Worm (Caenorhabditis elegans): Measurements from ENCODE around the gene C16C8.8.
"Not testable (repeated sequence)": the region's sequence is repeated elsewhere in the genome, so short reads cannot be mapped to it uniquely, and the experiment has no call there.

C16C8.8 gene

DNA sequence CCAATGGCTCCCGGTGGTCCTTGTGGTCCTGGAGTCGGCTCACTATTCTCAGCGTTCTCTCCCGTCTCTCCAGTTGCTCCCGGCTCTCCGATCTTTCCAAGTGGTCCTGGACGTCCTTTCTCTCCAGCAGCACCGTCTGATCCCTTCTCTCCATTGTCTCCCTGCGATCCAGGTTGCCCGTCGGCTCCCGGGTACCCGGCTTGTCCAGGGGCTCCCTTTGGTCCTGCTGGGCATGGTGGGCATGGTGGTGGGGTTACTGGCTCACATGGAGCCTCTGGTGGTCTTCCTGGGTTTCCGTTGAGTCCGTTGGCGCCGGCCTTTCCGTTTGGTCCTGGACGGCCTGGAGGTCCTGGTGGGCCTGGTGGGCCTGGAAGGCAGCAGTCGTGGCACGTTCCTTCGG lies 38.9 kb upstream of the C16C8.8 start:
- TF ChIP-seq nhr-237 (tag; optimal IDR thresholded peaks at IDR 0.05), result no peak
- TF ChIP-seq lin-13 (tag; optimal IDR thresholded peaks at IDR 0.05), result no peak
- no peak for TF ChIP-seq ceh-83 (GFP tag; optimal IDR thresholded peaks at IDR 0.05)
- TF ChIP-seq zip-8 (tag; optimal IDR thresholded peaks at IDR 0.05), result no peak
- TF ChIP-seq unc-120 (tag; optimal IDR thresholded peaks at IDR 0.05; ENCODE audit: poor library complexity, severe bottlenecking), result no peak
- TF ChIP-seq ztf-11 (tag; optimal IDR thresholded peaks at IDR 0.05), result no peak
- no peak for TF ChIP-seq unc-62 (GFP tag; optimal IDR thresholded peaks at IDR 0.05)
- no peak for TF ChIP-seq tbx-8 (GFP tag; optimal IDR thresholded peaks at IDR 0.05)
- no peak for TF ChIP-seq hlh-1 (tag; optimal IDR thresholded peaks at IDR 0.05)
- TF ChIP-seq sem-2 (GFP tag; optimal IDR thresholded peaks at IDR 0.05), result no peak
- TF ChIP-seq blmp-1 (tag; optimal IDR thresholded peaks at IDR 0.05), result no peak
- no peak for TF ChIP-seq ceh-43 (GFP tag; optimal IDR thresholded peaks at IDR 0.05)
- no peak for TF ChIP-seq snpc-4 (tag; optimal IDR thresholded peaks at IDR 0.05)
- TF ChIP-seq mls-2 (tag; optimal IDR thresholded peaks at IDR 0.05), result no peak
- TF ChIP-seq ham-2 (GFP tag; optimal IDR thresholded peaks at IDR 0.05), result no peak
- no peak for TF ChIP-seq unc-39 (tag; optimal IDR thresholded peaks at IDR 0.05)
- no peak for TF ChIP-seq nhr-28 (tag; optimal IDR thresholded peaks at IDR 0.05)
- TF ChIP-seq M03D4.4 (tag; optimal IDR thresholded peaks at IDR 0.05), result no peak
- TF ChIP-seq pha-4 (tag; optimal IDR thresholded peaks at IDR 0.05), result no peak

- TF ChIP-seq sptf-1 (tag; optimal IDR thresholded peaks at IDR 0.05), result no peak
- no peak for TF ChIP-seq nhr-2 (tag; optimal IDR thresholded peaks at IDR 0.05)
- TF ChIP-seq drap-1 (GFP tag; optimal IDR thresholded peaks at IDR 0.05), result no peak
- TF ChIP-seq unc-39 (tag; optimal IDR thresholded peaks at IDR 0.05), result no peak
- TF ChIP-seq zip-8 (tag; optimal IDR thresholded peaks at IDR 0.05), result no peak
- no peak for TF ChIP-seq tbx-8 (GFP tag; optimal IDR thresholded peaks at IDR 0.05)
- TF ChIP-seq mls-2 (tag; optimal IDR thresholded peaks at IDR 0.05), result no peak
- no peak for TF ChIP-seq flh-1 (GFP tag; optimal IDR thresholded peaks at IDR 0.05)
- TF ChIP-seq cnd-1 (tag; optimal IDR thresholded peaks at IDR 0.05), result no peak
- no peak for TF ChIP-seq nhr-12 (tag; optimal IDR thresholded peaks at IDR 0.05)
- TF ChIP-seq lin-32 (GFP tag; optimal IDR thresholded peaks at IDR 0.05), result no peak
- TF ChIP-seq pha-4 (tag; optimal IDR thresholded peaks at IDR 0.05), result no peak
- no peak for TF ChIP-seq M03D4.4 (tag; optimal IDR thresholded peaks at IDR 0.05)
- no peak for TF ChIP-seq blmp-1 (tag; optimal IDR thresholded peaks at IDR 0.05)
- TF ChIP-seq bed-3 (GFP tag; optimal IDR thresholded peaks at IDR 0.05), result no peak
Measured at ce11 chrII:3499386-3499785, 37.9 kb upstream of the C16C8.8 start, which contains the start of gene Y49F6B.9. Y49F6B.9 (minus strand) TSS chrII:3499387.

DNA sequence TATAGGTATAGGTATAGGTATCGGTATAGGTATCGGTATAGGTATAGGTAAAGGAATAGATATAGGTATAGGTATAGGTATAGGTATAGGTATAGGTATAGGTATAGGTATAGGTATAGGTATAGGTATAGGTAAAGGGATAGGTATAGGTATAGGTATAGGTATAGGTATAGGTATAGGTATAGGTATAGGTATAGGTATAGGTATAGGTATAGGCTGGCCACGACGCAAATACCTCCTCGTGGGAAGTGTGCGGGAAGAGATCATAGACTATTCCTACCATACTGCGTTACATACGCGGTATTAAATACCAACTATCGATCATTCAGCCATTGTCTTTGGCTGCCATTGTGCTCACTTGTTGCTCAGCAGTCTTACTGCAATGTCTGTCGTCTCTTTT lies 29.3 kb upstream of the C16C8.8 start, which contains the start of gene fbxb-112:
TSS of gene fbxb-112 (plus strand) at position 301 of the 400 bp plus-strand sequence.
- not testable (repeated sequence) for TF ChIP-seq bed-3 (GFP tag; optimal IDR thresholded peaks at IDR 0.05); lsy-2 (tag; optimal IDR thresholded peaks at IDR 0.05); lin-32 (GFP tag; optimal IDR thresholded peaks at IDR 0.05)

ce11 chrII:3482231-3482630 lies 20.7 kb upstream of the C16C8.8 start, which contains the start of gene smu-2:
smu-2 (plus strand) TSS chrII:3482408.
- TF ChIP-seq elt-1 (tag; optimal IDR thresholded peaks at IDR 0.05; ENCODE audit: borderline replicate concordance, insufficient read depth) (no peak), flh-1 (GFP tag; optimal IDR thresholded peaks at IDR 0.05) (no peak), blmp-1 (tag; optimal IDR thresholded peaks at IDR 0.05) (no peak), drap-1 (GFP tag; optimal IDR thresholded peaks at IDR 0.05) (no peak), zip-8 (tag; optimal IDR thresholded peaks at IDR 0.05) (no peak), mab-5 (tag; optimal IDR thresholded peaks at IDR 0.05) (peak; percentile 55), snpc-4 (tag; optimal IDR thresholded peaks at IDR 0.05) (no peak), unc-39 (tag; optimal IDR thresholded peaks at IDR 0.05) (no peak), ceh-39 (tag; optimal IDR thresholded peaks at IDR 0.05) (no peak), mep-1 (tag; optimal IDR thresholded peaks at IDR 0.05) (peak; percentile 49), lin-13 (tag; optimal IDR thresholded peaks at IDR 0.05) (no peak), nhr-76 (tag; optimal IDR thresholded peaks at IDR 0.05) (no peak), ces-1 (GFP tag; optimal IDR thresholded peaks at IDR 0.05) (peak; percentile 97), lsy-2 (tag; optimal IDR thresholded peaks at IDR 0.05) (peak; percentile 39), mls-2 (tag; optimal IDR thresholded peaks at IDR 0.05) (no peak), nhr-12 (tag; optimal IDR thresholded peaks at IDR 0.05) (no peak), ham-2 (GFP tag; optimal IDR thresholded peaks at IDR 0.05) (no peak), ceh-43 (GFP tag; optimal IDR thresholded peaks at IDR 0.05) (peak; percentile 7), cnd-1 (tag; optimal IDR thresholded peaks at IDR 0.05) (peak; percentile 20), nhr-237 (tag; optimal IDR thresholded peaks at IDR 0.05) (no peak), sem-2 (GFP tag; optimal IDR thresholded peaks at IDR 0.05) (no peak), nhr-2 (tag; optimal IDR thresholded peaks at IDR 0.05) (no peak), tbx-8 (GFP tag; optimal IDR thresholded peaks at IDR 0.05) (no peak), ceh-83 (GFP tag; optimal IDR thresholded peaks at IDR 0.05) (no peak), hlh-1 (tag; optimal IDR thresholded peaks at IDR 0.05) (no peak), bed-3 (GFP tag; optimal IDR thresholded peaks at IDR 0.05) (no peak), unc-120 (tag; optimal IDR thresholded peaks at IDR 0.05; ENCODE audit: poor library complexity, severe bottlenecking) (no peak), sptf-1 (tag; optimal IDR thresholded peaks at IDR 0.05) (peak; percentile 75), lin-32 (GFP tag; optimal IDR thresholded peaks at IDR 0.05) (peak; percentile 16)
